Worm (Caenorhabditis elegans) whole organism, early embryonic: Measurements from ENCODE around the gene ncap-1.

Experiments used
- F13C5.2 ChIP-seq: sonication (generic microtip); optimal IDR thresholded peaks from 2 replicates; lab custom pipeline; 2017; ENCODE audit warnings: mild to moderate bottlenecking, missing genetic modification characterization, inconsistent platforms, missing compliant biosample characterization
- ama-1 ChIP-seq: fragments of 150-350 bp; optimal IDR thresholded peaks from 2 replicates; lab custom pipeline; 2014
- ceh-13 ChIP-seq: fragments of 200-800 bp; sonication (Bioruptor generic); optimal IDR thresholded peaks from 2 replicates; lab custom pipeline; 2018; ENCODE audit warnings: mild to moderate bottlenecking, missing genetic modification characterization, missing compliant biosample characterization
- flt-1 ChIP-seq: fragments of 200-800 bp; sonication (Bioruptor generic); IDR thresholded peaks from 2 replicates; pipeline ENCODE4 v1.3.6; 2022; ENCODE audit warnings: missing genetic modification characterization, missing compliant biosample characterization
- scrt-1 ChIP-seq: fragments of 200-800 bp; sonication (Bioruptor generic); IDR thresholded peaks from 2 replicates; pipeline ENCODE4 v1.3.6; 2022; ENCODE audit warnings: missing genetic modification characterization, missing compliant biosample characterization
- sea-1 ChIP-seq: fragments of 200-800 bp; sonication (Bioruptor generic); conservative IDR thresholded peaks from 2 replicates; pipeline ENCODE4 v1.3.6; 2022; ENCODE audit warnings: missing genetic modification characterization, missing compliant biosample characterization

- TF ChIP-seq scrt-1 (GFP tag; lab: Robert Waterston, UW) (no peak), ceh-13 (GFP tag; lab: Kevin White, UChicago) (no peak), ama-1 (lab: Kevin White, UChicago) (no peak), F13C5.2 (tag; lab: Kevin White, UChicago) (no peak), sea-1 (GFP tag; lab: Robert Waterston, UW) (no peak), flt-1 (no peak)
These were observed 12.4 kb upstream of the ncap-1 start for ce11 chrII:2931564-2931963.
